Worm (Caenorhabditis elegans) whole organism, L4/young adult: ENCODE data around the gene srj-13.

Experiments
- W03F9.2 ChIP-seq: fragments of 150-350 bp; optimal IDR thresholded peaks from 2 replicates; lab custom pipeline; 2014; ENCODE audit warnings: missing biosample characterization, missing genetic modification characterization
- dao-5 ChIP-seq: sonication (generic microtip); optimal IDR thresholded peaks from 2 replicates; lab custom pipeline; 2016; ENCODE audit warnings: missing genotype, missing genetic modification characterization, moderate library complexity, missing compliant biosample characterization
- him-1 ChIP-seq: sonication (generic microtip); optimal IDR thresholded peaks from 2 replicates; lab custom pipeline; 2016; ENCODE audit warnings: missing genotype, missing genetic modification reagents, missing genetic modification characterization, missing compliant biosample characterization

The srj-13 gene

ce11 chrV:7402355-7402754 lies at the start of gene srj-13:
TSS of gene srj-13 (plus strand) at chrV:7402655.
- TF ChIP-seq W03F9.2 (tag; lab: Kevin White, UChicago) (no peak), dao-5 (tag; lab: Kevin White, UChicago) (no peak), him-1 (tag; lab: Kevin White, UChicago) (no peak)

ce11 chrV:7353602-7354001 lies 48.9 kb upstream of the srj-13 start:
- no peak for TF ChIP-seq him-1 (tag; lab: Kevin White, UChicago)

- TF ChIP-seq dao-5 (tag; lab: Kevin White, UChicago) (no peak), W03F9.2 (tag; lab: Kevin White, UChicago) (no peak), him-1 (tag; lab: Kevin White, UChicago) (no peak)
Observed at ce11 chrV:7355464-7355863, 47.0 kb upstream of the srj-13 start, which contains the start of gene tag-293. TSS of gene tag-293 (minus strand) at chrV:7355564.

ce11 chrV:7356684-7357083 lies 45.8 kb upstream of the srj-13 start, which contains the start of gene C03G6.21:
TSS of gene C03G6.21 (minus strand) at chrV:7356784.
- no peak for TF ChIP-seq dao-5 (tag; lab: Kevin White, UChicago)
- TF ChIP-seq him-1 (tag; lab: Kevin White, UChicago): no peak
- no peak for TF ChIP-seq W03F9.2 (tag; lab: Kevin White, UChicago)

- TF ChIP-seq him-1 (tag; lab: Kevin White, UChicago) (no peak), dao-5 (tag; lab: Kevin White, UChicago) (no peak), W03F9.2 (tag; lab: Kevin White, UChicago) (no peak)
Observed at ce11 chrV:7357132-7357531, 45.3 kb upstream of the srj-13 start, which contains the start of gene C03G6.6. TSS of gene C03G6.6 (plus strand) at chrV:7357432.

- no peak for TF ChIP-seq dao-5 (tag; lab: Kevin White, UChicago)
- TF ChIP-seq him-1 (tag; lab: Kevin White, UChicago): no peak
- TF ChIP-seq W03F9.2 (tag; lab: Kevin White, UChicago): no peak
Observed at ce11 chrV:7361673-7362072, 40.8 kb upstream of the srj-13 start, which contains the start of gene cyp-35A1. TSS of gene cyp-35A1 (minus strand) at chrV:7361773.

- TF ChIP-seq him-1 (tag; lab: Kevin White, UChicago): no peak
- no peak for TF ChIP-seq W03F9.2 (tag; lab: Kevin White, UChicago)
- TF ChIP-seq dao-5 (tag; lab: Kevin White, UChicago): no peak
Observed at ce11 chrV:7364059-7364458, 38.4 kb upstream of the srj-13 start, which contains the start of gene cyp-35A2. TSS of gene cyp-35A2 (minus strand) at chrV:7364182.

ce11 chrV:7364951-7365350 lies 37.5 kb upstream of the srj-13 start, which contains the start of gene exc-13:
TSS of gene exc-13 (plus strand) at chrV:7365251.
- TF ChIP-seq him-1 (tag; lab: Kevin White, UChicago) (no peak), W03F9.2 (tag; lab: Kevin White, UChicago) (no peak), dao-5 (tag; lab: Kevin White, UChicago) (no peak)

ce11 chrV:7369578-7369977 lies 32.9 kb upstream of the srj-13 start, which contains the start of gene srj-14:
TSS of gene srj-14 (plus strand) at chrV:7369708.
- TF ChIP-seq him-1 (tag; lab: Kevin White, UChicago) (no peak), dao-5 (tag; lab: Kevin White, UChicago) (no peak), W03F9.2 (tag; lab: Kevin White, UChicago) (no peak)

- TF ChIP-seq W03F9.2 (tag; lab: Kevin White, UChicago): no peak
- no peak for TF ChIP-seq him-1 (tag; lab: Kevin White, UChicago)
- no peak for TF ChIP-seq dao-5 (tag; lab: Kevin White, UChicago)
Observed at ce11 chrV:7374090-7374489, 28.4 kb upstream of the srj-13 start, which contains the start of gene srx-56. TSS of gene srx-56 (plus strand) at chrV:7374390.

ce11 chrV:7379384-7379783 lies 23.1 kb upstream of the srj-13 start, which contains the start of gene srsx-24:
TSS of gene srsx-24 (minus strand) at chrV:7379484.
- TF ChIP-seq him-1 (tag; lab: Kevin White, UChicago) (no peak), W03F9.2 (tag; lab: Kevin White, UChicago) (no peak), dao-5 (tag; lab: Kevin White, UChicago) (no peak)

- TF ChIP-seq dao-5 (tag; lab: Kevin White, UChicago) (no peak), him-1 (tag; lab: Kevin White, UChicago) (no peak), W03F9.2 (tag; lab: Kevin White, UChicago) (no peak)
Observed at ce11 chrV:7381008-7381407, 21.4 kb upstream of the srj-13 start, which contains the start of gene C03G6.17. TSS of gene C03G6.17 (minus strand) at chrV:7381108.

ce11 chrV:7386052-7386573 lies 16.3 kb upstream of the srj-13 start, which contains the start of gene srp-6:
TSS of gene srp-6 (minus strand) at chrV:7386102.
- TF ChIP-seq dao-5 (tag; lab: Kevin White, UChicago) (no peak), him-1 (tag; lab: Kevin White, UChicago) (no peak), W03F9.2 (tag; lab: Kevin White, UChicago) (no peak)

ce11 chrV:7387755-7388154 lies 14.7 kb upstream of the srj-13 start, which contains the start of gene C02H6.3:
TSS of gene C02H6.3 (minus strand) at chrV:7387855.
- TF ChIP-seq him-1 (tag; lab: Kevin White, UChicago) (no peak), W03F9.2 (tag; lab: Kevin White, UChicago) (no peak), dao-5 (tag; lab: Kevin White, UChicago) (no peak)
